Worm (Caenorhabditis elegans): ENCODE measurements around the gene Y116A8A.2.
"Not testable (repeated sequence)": the region's sequence is repeated elsewhere in the genome, so short reads cannot be mapped to it uniquely, and the experiment has no call there.

DNA sequence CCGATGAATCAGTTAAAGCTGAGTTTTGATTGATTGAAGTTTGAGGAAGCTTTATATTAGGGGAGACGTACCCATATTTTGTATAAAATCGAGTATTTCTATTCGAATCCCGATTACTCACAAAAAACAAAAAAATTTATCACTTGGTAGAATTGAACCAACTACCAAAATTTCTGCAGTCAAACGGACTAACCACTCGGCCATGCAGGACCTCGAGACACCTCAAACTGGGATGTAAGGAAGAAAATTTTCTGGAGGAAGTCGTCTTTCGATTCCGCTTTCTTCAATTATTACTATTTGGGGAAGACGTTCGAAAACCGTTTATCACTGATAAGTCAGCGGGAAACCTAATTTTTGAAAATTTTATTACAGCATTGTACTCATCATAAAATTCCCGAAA, 29.8 kb upstream of the Y116A8A.2 start:
- TF ChIP-seq Y53F4B.3 (GFP tag; IDR thresholded peaks at IDR 0.05); pha-4 (tag; optimal IDR thresholded peaks at IDR 0.05); unc-62 (GFP tag; optimal IDR thresholded peaks at IDR 0.05); T26A5.8 (tag; optimal IDR thresholded peaks at IDR 0.05): not testable (repeated sequence)

All from whole organism, young adult.